Worm (Caenorhabditis elegans): ENCODE measurements around the gene clec-52.

DNA sequence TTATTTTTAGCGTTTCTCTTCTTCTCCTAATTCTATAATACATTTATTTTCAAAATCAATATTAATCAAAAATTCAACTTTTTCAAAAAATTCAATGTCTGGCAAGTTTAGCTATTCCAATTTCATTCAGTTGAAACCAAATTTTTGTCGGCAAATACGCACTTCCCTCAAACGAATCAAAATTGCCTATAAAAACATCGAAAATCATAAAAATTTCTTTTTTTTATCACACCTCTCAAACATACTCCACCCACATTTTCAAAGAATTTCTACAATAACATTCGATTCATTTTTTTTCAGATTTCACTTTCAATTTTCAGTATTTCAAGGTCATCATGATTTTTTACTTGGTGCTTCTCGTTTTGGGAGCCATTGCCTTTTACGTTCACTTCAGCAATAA is 9.5 kb downstream of the clec-52 start, which contains the start of gene faah-1:
- TF ChIP-seq ref-1 (GFP tag; conservative IDR thresholded peaks at IDR 0.05): no peak
- TF ChIP-seq med-1 (GFP tag; optimal IDR thresholded peaks at IDR 0.05; ENCODE audit: insufficient read depth): no peak
- TF ChIP-seq tab-1 (GFP tag; IDR thresholded peaks at IDR 0.05): no peak
- no peak for TF ChIP-seq ztf-23 (GFP tag; IDR thresholded peaks at IDR 0.05)
- no peak for TF ChIP-seq flt-1 (GFP tag; IDR thresholded peaks at IDR 0.05)
